Worm (Caenorhabditis elegans): ENCODE data around the gene dars-1.

Gene dars-1

ce11 chrIII:9476564-9476963, 14.5 kb downstream of the dars-1 start:
- TF ChIP-seq hlh-17 (GFP tag; optimal IDR thresholded peaks at IDR 0.05; ENCODE audit: borderline replicate concordance): no peak
- TF ChIP-seq lin-13 (GFP tag; optimal IDR thresholded peaks at IDR 0.05): no peak
- TF ChIP-seq aha-1 (tag; optimal IDR thresholded peaks at IDR 0.05): no peak
- no peak for TF ChIP-seq nhr-11 (tag; optimal IDR thresholded peaks at IDR 0.05)
- TF ChIP-seq ets-5 (GFP tag; IDR thresholded peaks at IDR 0.05): no peak
- TF ChIP-seq pqm-1 (tag; optimal IDR thresholded peaks at IDR 0.05): no peak
- no peak for TF ChIP-seq egl-27 (tag; optimal IDR thresholded peaks at IDR 0.05)
- no peak for TF ChIP-seq lin-35 (GFP tag; optimal IDR thresholded peaks at IDR 0.05)
- TF ChIP-seq sup-37 (GFP tag; optimal IDR thresholded peaks at IDR 0.05): no peak
- TF ChIP-seq fkh-4 (tag; optimal IDR thresholded peaks at IDR 0.05; ENCODE audit: borderline replicate concordance): no peak
- TF ChIP-seq nhr-12 (tag; optimal IDR thresholded peaks at IDR 0.05): no peak
- no peak for TF ChIP-seq fkh-10 (GFP tag; optimal IDR thresholded peaks at IDR 0.05)
- TF ChIP-seq isw-1 (GFP tag; IDR thresholded peaks at IDR 0.05): no peak
- no peak for TF ChIP-seq egl-13 (tag; optimal IDR thresholded peaks at IDR 0.05)
- TF ChIP-seq unc-30 (tag; optimal IDR thresholded peaks at IDR 0.05): no peak
- no peak for TF ChIP-seq rnt-1 (tag; optimal IDR thresholded peaks at IDR 0.05)
- no peak for TF ChIP-seq mep-1 (tag; optimal IDR thresholded peaks at IDR 0.05)
- no peak for TF ChIP-seq elt-3 (tag; optimal IDR thresholded peaks at IDR 0.05)
- no peak for TF ChIP-seq unc-130 (tag; optimal IDR thresholded peaks at IDR 0.05)

ce11 chrIII:9474501-9474900, 16.5 kb downstream of the dars-1 start:
- TF ChIP-seq ets-5 (GFP tag; IDR thresholded peaks at IDR 0.05) (no peak), nhr-11 (tag; optimal IDR thresholded peaks at IDR 0.05) (no peak), elt-3 (tag; optimal IDR thresholded peaks at IDR 0.05) (peak in 1 of 6 experiments; percentile 26), blmp-1 (tag; optimal IDR thresholded peaks at IDR 0.05) (peak; percentile 16), efl-1 (optimal IDR thresholded peaks at IDR 0.05) (no peak), efl-1 (GFP tag; optimal IDR thresholded peaks at IDR 0.05 in 1 of 2) (peak in 1 of 2 experiments; percentile 56), jun-1 (tag; optimal IDR thresholded peaks at IDR 0.05) (peak; percentile 16), ces-1 (GFP tag; optimal IDR thresholded peaks at IDR 0.05) (no peak), pqm-1 (tag; optimal IDR thresholded peaks at IDR 0.05) (peak; percentile 60), ceh-63 (GFP tag; optimal IDR thresholded peaks at IDR 0.05) (no peak), nhr-76 (tag; optimal IDR thresholded peaks at IDR 0.05) (no peak), lsy-2 (tag; optimal IDR thresholded peaks at IDR 0.05) (no peak), lin-14 (GFP tag; optimal IDR thresholded peaks at IDR 0.05) (peak; percentile 23), lin-35 (GFP tag; optimal IDR thresholded peaks at IDR 0.05) (no peak)

- no peak for TF ChIP-seq pag-3 (tag; optimal IDR thresholded peaks at IDR 0.05; ENCODE audit: borderline replicate concordance, insufficient read depth)
- no peak for TF ChIP-seq nhr-90 (tag; optimal IDR thresholded peaks at IDR 0.05; ENCODE audit: poor library complexity)
- no peak for TF ChIP-seq egl-13 (tag; optimal IDR thresholded peaks at IDR 0.05)
- TF ChIP-seq blmp-1 (tag; optimal IDR thresholded peaks at IDR 0.05): no peak
- TF ChIP-seq mef-2 (tag; optimal IDR thresholded peaks at IDR 0.05): no peak
- TF ChIP-seq nhr-237 (tag; optimal IDR thresholded peaks at IDR 0.05): no peak
- TF ChIP-seq ztf-4 (tag; optimal IDR thresholded peaks at IDR 0.05): no peak
- no peak for TF ChIP-seq fkh-4 (tag; optimal IDR thresholded peaks at IDR 0.05; ENCODE audit: borderline replicate concordance)
- no peak for TF ChIP-seq ets-5 (GFP tag; IDR thresholded peaks at IDR 0.05)
- no peak for TF ChIP-seq aly-2 (tag; optimal IDR thresholded peaks at IDR 0.05)
- no peak for TF ChIP-seq efl-3 (GFP tag; optimal IDR thresholded peaks at IDR 0.05)
Observed at ce11 chrIII:9472464-9472863, 18.6 kb downstream of the dars-1 start.

ce11 chrIII:9471996-9472395, 19.0 kb downstream of the dars-1 start:
- TF ChIP-seq lsy-2 (tag; optimal IDR thresholded peaks at IDR 0.05): no peak

ce11 chrIII:9467857-9468256, 23.2 kb downstream of the dars-1 start, which contains the start of gene tag-342:
tag-342 (plus strand) TSS chrIII:9468157.
- TF ChIP-seq fkh-10 (GFP tag; optimal IDR thresholded peaks at IDR 0.05) (no peak), nhr-47 (tag; optimal IDR thresholded peaks at IDR 0.05) (no peak), nhr-19 (GFP tag; conservative IDR thresholded peaks at IDR 0.05) (no peak), skn-1 (tag; optimal IDR thresholded peaks at IDR 0.05) (no peak), swsn-7 (tag; optimal IDR thresholded peaks at IDR 0.05) (no peak), fkh-8 (tag; optimal IDR thresholded peaks at IDR 0.05) (no peak), ces-1 (GFP tag; optimal IDR thresholded peaks at IDR 0.05) (no peak), efl-1 (optimal IDR thresholded peaks at IDR 0.05) (no peak), efl-1 (GFP tag; optimal IDR thresholded peaks at IDR 0.05 in 1 of 2) (no peak), elt-3 (tag; optimal IDR thresholded peaks at IDR 0.05) (no peak)
